Fruit fly (Drosophila melanogaster) whole organism, prepupa: ENCODE data around the gene CG42371.

ENCODE experiments used
- CG6792 ChIP-seq: fragments of 200-800 bp; sonication (Bioruptor generic); optimal IDR thresholded peaks from 3 replicates; lab custom pipeline; 2016; ENCODE audit warnings: missing biosample characterization, missing genetic modification characterization
- Hr39 ChIP-seq: fragments of 200-800 bp; sonication (Bioruptor generic); optimal IDR thresholded peaks from 2 replicates; lab custom pipeline; 2016; ENCODE audit warnings: missing biosample characterization, missing genetic modification characterization
- Met ChIP-seq: fragments of 200-800 bp; sonication (Bioruptor generic); optimal IDR thresholded peaks from 3 replicates; lab custom pipeline; 2016; ENCODE audit warnings: missing biosample characterization, missing genetic modification characterization
- Sox102F ChIP-seq: fragments of 200-800 bp; sonication (Bioruptor generic); optimal IDR thresholded peaks from 2 replicates; lab custom pipeline; 2016; ENCODE audit warnings: missing biosample characterization, mild to moderate bottlenecking, missing genetic modification characterization
- achi ChIP-seq: fragments of 200-800 bp; sonication (Bioruptor generic); optimal IDR thresholded peaks from 3 replicates; lab custom pipeline; 2016; ENCODE audit warnings: missing biosample characterization, missing genetic modification characterization

- peak; percentile 57 for TF ChIP-seq achi (GFP tag; lab: Kevin White, UChicago)
- TF ChIP-seq Sox102F (GFP tag; lab: Kevin White, UChicago) = peak; percentile 20
- TF ChIP-seq Met (GFP tag; lab: Kevin White, UChicago) = peak; percentile 48
- TF ChIP-seq CG6792 (GFP tag; lab: Kevin White, UChicago) = peak; percentile 54
- peak; percentile 19 for TF ChIP-seq Hr39 (GFP tag; lab: Kevin White, UChicago)
These were observed 31.7 kb downstream of the CG42371 start for dm6 chr2L:2185373-2185772.
